Worm (Caenorhabditis elegans): Measurements from ENCODE around the gene K07D4.9.

- TF ChIP-seq aly-2 (tag; optimal IDR thresholded peaks at IDR 0.05) (no peak), egl-27 (tag; optimal IDR thresholded peaks at IDR 0.05) (no peak), fos-1 (tag; optimal IDR thresholded peaks at IDR 0.05) (no peak), elt-3 (tag; optimal IDR thresholded peaks at IDR 0.05) (no peak), nhr-76 (tag; optimal IDR thresholded peaks at IDR 0.05) (no peak), elt-1 (tag; optimal IDR thresholded peaks at IDR 0.05) (no peak), zag-1 (tag; optimal IDR thresholded peaks at IDR 0.05) (no peak), unc-62 (GFP tag; optimal IDR thresholded peaks at IDR 0.05) (no peak)
These were observed 20.4 kb upstream of the K07D4.9 start for ce11 chrII:4007972-4008371.
